Worm (Caenorhabditis elegans): ENCODE data around the gene ugt-3.

ce11 chrV:12797992-12798391 is 2.1 kb downstream of the ugt-3 start, which contains the start of gene ugt-6:
- TF ChIP-seq elt-2 (tag; optimal IDR thresholded peaks at IDR 0.05) (no peak), ets-4 (tag; optimal IDR thresholded peaks at IDR 0.05) (no peak), fkh-6 (tag; optimal IDR thresholded peaks at IDR 0.05) (no peak), odd-2 (tag; optimal IDR thresholded peaks at IDR 0.05) (no peak), pax-1 (tag; optimal IDR thresholded peaks at IDR 0.05) (no peak), che-1 (tag; optimal IDR thresholded peaks at IDR 0.05) (no peak), zip-5 (tag; optimal IDR thresholded peaks at IDR 0.05) (no peak), nhr-11 (tag; optimal IDR thresholded peaks at IDR 0.05) (no peak), ama-1 (optimal IDR thresholded peaks at IDR 0.05) (no peak), nhr-232 (tag; optimal IDR thresholded peaks at IDR 0.05) (no peak), ceh-30 (tag; optimal IDR thresholded peaks at IDR 0.05) (no peak), tbx-2 (tag; optimal IDR thresholded peaks at IDR 0.05) (no peak)
